Fruit fly (Drosophila melanogaster) whole organism, prepupa: ENCODE results near the gene CG32988.

Experiments used
- Blimp-1 ChIP-seq: fragments of 200-800 bp; sonication (Bioruptor generic); optimal IDR thresholded peaks from 3 replicates; lab custom pipeline; 2017; ENCODE audit warnings: missing biosample characterization, missing genetic modification characterization, mild to moderate bottlenecking, moderate library complexity, missing genetic modification reagents
- CG10631 ChIP-seq: fragments of 200-800 bp; sonication (Bioruptor generic); optimal IDR thresholded peaks from 2 replicates; lab custom pipeline; 2016; ENCODE audit warnings: missing biosample characterization, missing genetic modification characterization
- CG10669 ChIP-seq: fragments of 200-800 bp; sonication (Bioruptor generic); optimal IDR thresholded peaks from 3 replicates; lab custom pipeline; 2018; ENCODE audit warnings: missing biosample characterization, mild to moderate bottlenecking, missing genetic modification characterization, moderate library complexity
- CG16779 ChIP-seq: fragments of 200-800 bp; sonication (Bioruptor generic); optimal IDR thresholded peaks from 3 replicates; lab custom pipeline; 2017; ENCODE audit warnings: missing biosample characterization, mild to moderate bottlenecking, missing genetic modification characterization
- CG31627 ChIP-seq: fragments of 200-800 bp; sonication (Bioruptor generic); optimal IDR thresholded peaks from 3 replicates; lab custom pipeline; 2016; ENCODE audit warnings: missing biosample characterization, missing genetic modification characterization
- CG32006 ChIP-seq: fragments of 200-800 bp; sonication (Bioruptor generic); optimal IDR thresholded peaks from 3 replicates; lab custom pipeline; 2017; ENCODE audit warnings: missing biosample characterization, mild to moderate bottlenecking, missing genetic modification characterization
- CG34406 ChIP-seq: fragments of 200-800 bp; sonication (Bioruptor generic); optimal IDR thresholded peaks from 3 replicates; lab custom pipeline; 2016; ENCODE audit warnings: missing biosample characterization, missing genetic modification characterization
- CG3919 ChIP-seq: fragments of 200-800 bp; sonication (Bioruptor generic); optimal IDR thresholded peaks from 3 replicates; lab custom pipeline; 2016; ENCODE audit warnings: missing biosample characterization, missing genetic modification characterization
- CG4318 ChIP-seq: fragments of 200-800 bp; sonication (Bioruptor generic); optimal IDR thresholded peaks from 3 replicates; lab custom pipeline; 2017; ENCODE audit warnings: missing biosample characterization, mild to moderate bottlenecking, missing genetic modification characterization
- CG6163 ChIP-seq: fragments of 200-800 bp; sonication (Bioruptor generic); IDR thresholded peaks from 3 replicates; pipeline ENCODE4 v1.3.6; 2022; ENCODE audit warnings: missing biosample characterization, missing genetic modification characterization
- CG6792 ChIP-seq: fragments of 200-800 bp; sonication (Bioruptor generic); optimal IDR thresholded peaks from 3 replicates; lab custom pipeline; 2016; ENCODE audit warnings: missing biosample characterization, missing genetic modification characterization
- CG6808 ChIP-seq: fragments of 200-800 bp; sonication (Bioruptor generic); optimal IDR thresholded peaks from 3 replicates; lab custom pipeline; 2017; ENCODE audit warnings: missing biosample characterization, missing genetic modification characterization, mild to moderate bottlenecking, moderate library complexity, missing genetic modification reagents
- CG6854 ChIP-seq: fragments of 200-800 bp; sonication (Bioruptor generic); optimal IDR thresholded peaks from 2 replicates; lab custom pipeline; 2017; ENCODE audit warnings: missing biosample characterization, mild to moderate bottlenecking, missing genetic modification characterization
- CG8319 ChIP-seq: fragments of 200-800 bp; sonication (Bioruptor generic); optimal IDR thresholded peaks from 3 replicates; lab custom pipeline; 2016; ENCODE audit warnings: missing biosample characterization, missing genetic modification characterization
- CG8632 ChIP-seq: fragments of 200-800 bp; sonication (Bioruptor generic); optimal IDR thresholded peaks from 3 replicates; lab custom pipeline; 2016; ENCODE audit warnings: missing biosample characterization, missing genetic modification characterization
- Eip75B ChIP-seq: fragments of 200-800 bp; sonication (Bioruptor generic); optimal IDR thresholded peaks from 3 replicates; lab custom pipeline; 2016; ENCODE audit warnings: missing biosample characterization, missing genetic modification characterization
- Eip78C ChIP-seq: fragments of 200-800 bp; sonication (Bioruptor generic); peaks from one replicate; lab custom pipeline; 2016; ENCODE audit warnings: missing biosample characterization, missing genetic modification characterization
- Eip93F ChIP-seq: fragments of 200-800 bp; sonication (Bioruptor generic); optimal IDR thresholded peaks from 2 replicates; lab custom pipeline; 2016; ENCODE audit warnings: missing biosample characterization, mild to moderate bottlenecking, missing genetic modification characterization
- Ets21C ChIP-seq: fragments of 200-800 bp; sonication (Bioruptor generic); optimal IDR thresholded peaks from 3 replicates; lab custom pipeline; 2016; ENCODE audit warnings: missing biosample characterization, missing genetic modification characterization
- Ets96B ChIP-seq: fragments of 200-800 bp; optimal IDR thresholded peaks from 2 replicates; lab custom pipeline; 2019; ENCODE audit warnings: missing biosample characterization, mild to moderate bottlenecking, missing genetic modification characterization, moderate library complexity
- Gug ChIP-seq: fragments of 200-800 bp; sonication (Bioruptor generic); IDR thresholded peaks from 2 replicates; pipeline ENCODE4 v1.3.6; 2022; ENCODE audit warnings: missing biosample characterization, missing genetic modification characterization
- Hr39 ChIP-seq: fragments of 200-800 bp; sonication (Bioruptor generic); optimal IDR thresholded peaks from 2 replicates; lab custom pipeline; 2016; ENCODE audit warnings: missing biosample characterization, missing genetic modification characterization
- Lpt ChIP-seq: fragments of 200-800 bp; sonication (Bioruptor generic); optimal IDR thresholded peaks from 3 replicates; lab custom pipeline; 2016; ENCODE audit warnings: missing biosample characterization, missing genetic modification characterization
- Met ChIP-seq: fragments of 200-800 bp; sonication (Bioruptor generic); optimal IDR thresholded peaks from 3 replicates; lab custom pipeline; 2016; ENCODE audit warnings: missing biosample characterization, missing genetic modification characterization
- OdsH ChIP-seq: fragments of 200-800 bp; sonication (Bioruptor generic); optimal IDR thresholded peaks from 3 replicates; lab custom pipeline; 2016; ENCODE audit warnings: missing biosample characterization, missing genetic modification characterization
- Smox ChIP-seq: fragments of 200-800 bp; sonication (Bioruptor generic); optimal IDR thresholded peaks from 3 replicates; lab custom pipeline; 2016; ENCODE audit warnings: missing biosample characterization, missing genetic modification characterization
- Sox102F ChIP-seq: fragments of 200-800 bp; sonication (Bioruptor generic); optimal IDR thresholded peaks from 2 replicates; lab custom pipeline; 2016; ENCODE audit warnings: missing biosample characterization, mild to moderate bottlenecking, missing genetic modification characterization
- Sox14 ChIP-seq: fragments of 200-800 bp; sonication (Bioruptor generic); optimal IDR thresholded peaks from 3 replicates; lab custom pipeline; 2016; ENCODE audit warnings: missing biosample characterization, missing genetic modification characterization
- Sox15 ChIP-seq: fragments of 200-800 bp; sonication (Bioruptor generic); optimal IDR thresholded peaks from 3 replicates; lab custom pipeline; 2016; ENCODE audit warnings: missing biosample characterization, missing genetic modification characterization
- achi ChIP-seq: fragments of 200-800 bp; sonication (Bioruptor generic); optimal IDR thresholded peaks from 3 replicates; lab custom pipeline; 2016; ENCODE audit warnings: missing biosample characterization, missing genetic modification characterization
- acj6 ChIP-seq: fragments of 200-800 bp; sonication (Bioruptor generic); optimal IDR thresholded peaks from 3 replicates; lab custom pipeline; 2016; ENCODE audit warnings: missing biosample characterization, missing genetic modification characterization
- cyc ChIP-seq: fragments of 200-800 bp; sonication (Bioruptor generic); optimal IDR thresholded peaks from 3 replicates; lab custom pipeline; 2016; ENCODE audit warnings: missing biosample characterization, missing genetic modification characterization
- pdm3 ChIP-seq: fragments of 200-800 bp; sonication (Bioruptor generic); optimal IDR thresholded peaks from 3 replicates; lab custom pipeline; 2016; ENCODE audit warnings: missing biosample characterization, missing genetic modification characterization
- salr ChIP-seq, 2 experiments: fragments of 200-800 bp; sonication (Bioruptor generic); optimal IDR thresholded peaks; 3 replicates each; lab custom pipeline; 2016 to 2018; ENCODE audit warnings: missing biosample characterization in 2 of 2, missing genetic modification characterization in 2 of 2, mild to moderate bottlenecking in 1 of 2
- spab ChIP-seq: fragments of 200-800 bp; sonication (Bioruptor generic); optimal IDR thresholded peaks from 2 replicates; lab custom pipeline; 2017; ENCODE audit warnings: missing biosample characterization, mild to moderate bottlenecking, missing genetic modification characterization, missing genetic modification reagents
- ss ChIP-seq, 2 experiments: fragments of 200-800 bp; sonication (Bioruptor generic); optimal IDR thresholded peaks; 2 replicates in 1 of 2; 3 replicates in 1 of 2; lab custom pipeline; 2017 to 2018; ENCODE audit warnings: mild to moderate bottlenecking in 2 of 2, missing biosample characterization in 2 of 2, missing genetic modification characterization in 2 of 2, moderate library complexity in 1 of 2
- topi ChIP-seq: fragments of 200-800 bp; sonication (Bioruptor generic); optimal IDR thresholded peaks from 3 replicates; lab custom pipeline; 2016; ENCODE audit warnings: missing biosample characterization, missing genetic modification characterization
- vri ChIP-seq: fragments of 200-800 bp; sonication (Bioruptor generic); optimal IDR thresholded peaks from 3 replicates; lab custom pipeline; 2016; ENCODE audit warnings: missing biosample characterization, mild to moderate bottlenecking, missing genetic modification characterization

Gene CG32988

dm6 chr2L:8897954-8898713, 33.5 kb downstream of the CG32988 start (continued):
- TF ChIP-seq ss (GFP tag; optimal IDR thresholded peaks at IDR 0.05; lab: Kevin White, UChicago) (peak; percentile 30 to 79), CG34406 (GFP tag; lab: Kevin White, UChicago) (peak; percentile 66), CG10631 (GFP tag; lab: Kevin White, UChicago) (peak; percentile 79), spab (GFP tag; lab: Kevin White, UChicago) (peak; percentile 71), CG8319 (GFP tag; lab: Kevin White, UChicago) (no peak), Lpt (GFP tag; lab: Kevin White, UChicago) (peak; percentile 53), cyc (GFP tag; lab: Kevin White, UChicago) (peak; percentile 51), CG6163 (GFP tag; lab: Robert Waterston, UW) (peak; percentile 71; the same call in 2 of the 3 replicates), Smox (GFP tag; lab: Kevin White, UChicago) (peak; percentile 75), CG8632 (GFP tag; lab: Kevin White, UChicago) (peak; percentile 57), Eip78C (GFP tag; lab: Kevin White, UChicago) (peak; percentile 89), pdm3 (GFP tag; lab: Kevin White, UChicago) (peak; percentile 64), Hr39 (GFP tag; lab: Kevin White, UChicago) (peak; percentile 63), Sox102F (GFP tag; lab: Kevin White, UChicago) (peak; percentile 80), Met (GFP tag; lab: Kevin White, UChicago) (peak; percentile 80), CG31627 (GFP tag; lab: Kevin White, UChicago) (peak; percentile 62), CG3919 (peak; percentile 70), Eip75B (GFP tag; lab: Kevin White, UChicago) (peak; percentile 62), Ets21C (GFP tag; lab: Kevin White, UChicago) (peak; percentile 49), Ets96B (peak; percentile 76), Sox15 (GFP tag; lab: Kevin White, UChicago) (peak; percentile 33), OdsH (GFP tag; lab: Kevin White, UChicago) (peak; percentile 79), CG32006 (GFP tag; lab: Kevin White, UChicago) (peak; percentile 87), vri (peak; percentile 67), CG16779 (tag; lab: Kevin White, UChicago) (peak; percentile 61), salr (GFP tag; optimal IDR thresholded peaks at IDR 0.05; lab: Kevin White, UChicago) (peak in 1 of 2 experiments; percentile 47), CG6792 (peak; percentile 62), Blimp-1 (GFP tag; lab: Kevin White, UChicago) (peak; percentile 15), topi (GFP tag; lab: Kevin White, UChicago) (peak; percentile 78), achi (GFP tag; lab: Kevin White, UChicago) (peak; percentile 80), CG10669 (GFP tag; lab: Kevin White, UChicago) (peak; percentile 74), CG6854 (peak; percentile 27), Gug (peak; percentile 38; the same call in 1 of the 2 replicates), CG6808 (GFP tag; lab: Kevin White, UChicago) (peak; percentile 80), CG4318 (GFP tag; lab: Kevin White, UChicago) (peak; percentile 67), Eip93F (GFP tag; lab: Kevin White, UChicago) (peak; percentile 47), acj6 (peak; percentile 79), Sox14 (GFP tag; lab: Kevin White, UChicago) (peak; percentile 79)
